Worm (Caenorhabditis elegans): ENCODE measurements around the gene srw-43.

Gene srw-43

DNA sequence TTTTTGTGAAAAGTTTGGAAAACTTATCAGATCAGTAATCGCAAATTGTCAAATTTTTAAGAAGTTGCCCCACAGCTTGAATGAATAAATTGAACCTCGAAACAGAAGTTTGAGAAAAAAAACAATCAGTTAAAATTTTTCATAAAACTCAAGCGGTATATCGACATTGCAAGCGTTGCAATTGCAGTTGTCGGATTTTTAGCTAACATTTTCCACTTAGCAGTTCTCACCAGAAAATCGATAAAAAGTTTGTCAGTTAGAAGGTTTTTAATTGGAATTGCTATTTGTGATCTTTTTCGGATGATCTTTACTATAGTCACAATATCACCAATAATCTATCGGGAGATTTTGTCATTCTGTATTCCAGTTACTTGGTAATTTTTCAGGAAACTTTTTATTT is at the start of gene srw-43:
TSS of gene srw-43 (plus strand) at position 301 of the 400 bp plus-strand sequence.
- TF ChIP-seq cnd-1 (tag; optimal IDR thresholded peaks at IDR 0.05) (no peak), hlh-1 (tag; optimal IDR thresholded peaks at IDR 0.05) (no peak), nhr-237 (tag; optimal IDR thresholded peaks at IDR 0.05) (no peak), lin-32 (GFP tag; optimal IDR thresholded peaks at IDR 0.05) (no peak), elt-3 (tag; optimal IDR thresholded peaks at IDR 0.05) (no peak), mep-1 (tag; optimal IDR thresholded peaks at IDR 0.05) (no peak), bed-3 (GFP tag; optimal IDR thresholded peaks at IDR 0.05) (no peak), zip-8 (tag; optimal IDR thresholded peaks at IDR 0.05) (no peak), ces-1 (GFP tag; optimal IDR thresholded peaks at IDR 0.05) (no peak), ham-2 (GFP tag; optimal IDR thresholded peaks at IDR 0.05) (no peak), nhr-2 (tag; optimal IDR thresholded peaks at IDR 0.05) (no peak), unc-120 (tag; optimal IDR thresholded peaks at IDR 0.05; ENCODE audit: poor library complexity, severe bottlenecking) (no peak), lin-13 (tag; optimal IDR thresholded peaks at IDR 0.05) (no peak), mab-5 (tag; optimal IDR thresholded peaks at IDR 0.05) (no peak), snpc-4 (tag; optimal IDR thresholded peaks at IDR 0.05) (no peak), unc-62 (GFP tag; optimal IDR thresholded peaks at IDR 0.05) (no peak), nhr-12 (tag; optimal IDR thresholded peaks at IDR 0.05) (no peak), tbx-8 (GFP tag; optimal IDR thresholded peaks at IDR 0.05) (no peak), drap-1 (GFP tag; optimal IDR thresholded peaks at IDR 0.05) (no peak), flh-1 (GFP tag; optimal IDR thresholded peaks at IDR 0.05) (no peak)

DNA sequence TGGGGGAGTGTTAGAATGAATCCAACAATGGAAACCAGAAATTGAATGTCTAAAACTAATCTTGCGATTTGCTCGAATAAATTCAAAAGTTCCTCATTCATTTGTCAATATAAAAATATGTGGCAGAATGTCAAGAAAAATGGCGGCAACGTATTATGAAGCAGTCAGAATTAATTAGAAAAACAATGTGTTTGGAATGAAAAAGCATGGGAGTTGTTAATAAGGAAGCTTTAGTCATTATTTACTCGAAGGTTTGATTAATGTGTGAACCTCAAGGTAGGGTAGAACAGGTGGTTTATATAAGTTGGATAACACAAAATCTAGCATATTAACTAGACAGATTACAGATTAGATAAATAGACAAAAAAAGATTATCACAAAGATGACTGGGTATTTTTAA is 47.6 kb upstream of the srw-43 start, which contains the start of gene srw-76:
TSS of gene srw-76 (minus strand) at position 101 of the 400 bp plus-strand sequence.
- TF ChIP-seq nhr-76 (tag; optimal IDR thresholded peaks at IDR 0.05) = no peak
- TF ChIP-seq ces-1 (GFP tag; optimal IDR thresholded peaks at IDR 0.05) = no peak
- TF ChIP-seq nhr-237 (tag; optimal IDR thresholded peaks at IDR 0.05) = no peak
- no peak for TF ChIP-seq bed-3 (GFP tag; optimal IDR thresholded peaks at IDR 0.05)
- no peak for TF ChIP-seq snpc-4 (tag; optimal IDR thresholded peaks at IDR 0.05)
- TF ChIP-seq ceh-43 (GFP tag; optimal IDR thresholded peaks at IDR 0.05) = no peak
- no peak for TF ChIP-seq elt-1 (tag; optimal IDR thresholded peaks at IDR 0.05; ENCODE audit: borderline replicate concordance, insufficient read depth)
- no peak for TF ChIP-seq nhr-12 (tag; optimal IDR thresholded peaks at IDR 0.05)
- no peak for TF ChIP-seq unc-120 (tag; optimal IDR thresholded peaks at IDR 0.05; ENCODE audit: poor library complexity, severe bottlenecking)
- TF ChIP-seq flh-1 (GFP tag; optimal IDR thresholded peaks at IDR 0.05) = no peak
- no peak for TF ChIP-seq unc-62 (GFP tag; optimal IDR thresholded peaks at IDR 0.05)
- TF ChIP-seq pha-4 (tag; optimal IDR thresholded peaks at IDR 0.05) = no peak
- no peak for TF ChIP-seq drap-1 (GFP tag; optimal IDR thresholded peaks at IDR 0.05)
- TF ChIP-seq mls-2 (tag; optimal IDR thresholded peaks at IDR 0.05) = no peak

DNA sequence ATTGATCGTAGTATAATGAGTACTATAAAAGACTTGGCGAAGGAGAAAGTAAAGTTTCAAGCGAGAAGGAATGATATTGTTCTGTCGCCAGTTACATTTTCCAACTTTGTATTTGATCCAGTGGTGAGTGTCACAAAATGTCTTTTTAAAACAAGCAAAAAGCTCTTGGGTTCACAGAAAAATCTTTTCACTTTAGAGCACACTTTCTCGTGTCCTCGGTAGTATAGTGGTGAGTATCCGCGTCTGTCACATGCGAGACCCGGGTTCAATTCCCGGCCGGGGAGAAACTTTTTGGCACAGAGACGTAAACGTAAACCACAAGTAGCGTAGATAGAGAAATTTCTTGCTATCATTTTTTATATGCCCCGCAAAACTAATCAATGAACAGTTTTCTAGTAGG is 45.5 kb upstream of the srw-43 start:
- TF ChIP-seq cnd-1 (tag; optimal IDR thresholded peaks at IDR 0.05) (no peak), pha-4 (tag; optimal IDR thresholded peaks at IDR 0.05) (no peak), nhr-28 (tag; optimal IDR thresholded peaks at IDR 0.05) (no peak), unc-120 (tag; optimal IDR thresholded peaks at IDR 0.05; ENCODE audit: poor library complexity, severe bottlenecking) (no peak), M03D4.4 (tag; optimal IDR thresholded peaks at IDR 0.05) (no peak), mab-5 (tag; optimal IDR thresholded peaks at IDR 0.05) (no peak), unc-39 (tag; optimal IDR thresholded peaks at IDR 0.05) (no peak), ces-1 (GFP tag; optimal IDR thresholded peaks at IDR 0.05) (no peak), lin-32 (GFP tag; optimal IDR thresholded peaks at IDR 0.05) (no peak), unc-62 (GFP tag; optimal IDR thresholded peaks at IDR 0.05) (no peak), nhr-12 (tag; optimal IDR thresholded peaks at IDR 0.05) (no peak), sem-2 (GFP tag; optimal IDR thresholded peaks at IDR 0.05) (no peak), mls-2 (tag; optimal IDR thresholded peaks at IDR 0.05) (no peak), ztf-11 (tag; optimal IDR thresholded peaks at IDR 0.05) (no peak), elt-1 (tag; optimal IDR thresholded peaks at IDR 0.05; ENCODE audit: borderline replicate concordance, insufficient read depth) (no peak), blmp-1 (tag; optimal IDR thresholded peaks at IDR 0.05) (no peak), bed-3 (GFP tag; optimal IDR thresholded peaks at IDR 0.05) (no peak), hlh-1 (tag; optimal IDR thresholded peaks at IDR 0.05) (no peak), lin-13 (tag; optimal IDR thresholded peaks at IDR 0.05) (no peak), nhr-237 (tag; optimal IDR thresholded peaks at IDR 0.05) (no peak)

ce11 chrV:16643558-16643957 is 42.3 kb upstream of the srw-43 start, which contains the start of gene srw-77:
srw-77 (minus strand) TSS chrV:16643658.
- no peak for TF ChIP-seq bed-3 (GFP tag; optimal IDR thresholded peaks at IDR 0.05)
- TF ChIP-seq sem-2 (GFP tag; optimal IDR thresholded peaks at IDR 0.05) = no peak
- TF ChIP-seq hlh-1 (tag; optimal IDR thresholded peaks at IDR 0.05) = no peak
- no peak for TF ChIP-seq unc-39 (tag; optimal IDR thresholded peaks at IDR 0.05)
- no peak for TF ChIP-seq flh-1 (GFP tag; optimal IDR thresholded peaks at IDR 0.05)
- TF ChIP-seq unc-120 (tag; optimal IDR thresholded peaks at IDR 0.05; ENCODE audit: poor library complexity, severe bottlenecking) = no peak
- TF ChIP-seq unc-62 (GFP tag; optimal IDR thresholded peaks at IDR 0.05) = no peak
- no peak for TF ChIP-seq blmp-1 (tag; optimal IDR thresholded peaks at IDR 0.05)
- TF ChIP-seq ztf-11 (tag; optimal IDR thresholded peaks at IDR 0.05) = no peak
- no peak for TF ChIP-seq ceh-39 (tag; optimal IDR thresholded peaks at IDR 0.05)
- TF ChIP-seq lsy-2 (tag; optimal IDR thresholded peaks at IDR 0.05) = no peak
- TF ChIP-seq ham-2 (GFP tag; optimal IDR thresholded peaks at IDR 0.05) = no peak
- TF ChIP-seq lin-32 (GFP tag; optimal IDR thresholded peaks at IDR 0.05) = no peak
- TF ChIP-seq drap-1 (GFP tag; optimal IDR thresholded peaks at IDR 0.05) = no peak
- TF ChIP-seq ceh-43 (GFP tag; optimal IDR thresholded peaks at IDR 0.05) = no peak

All from whole organism, mixed stage, embryonic.